Worm (Caenorhabditis elegans) whole organism, L2 larva: ENCODE measurements around the gene tag-164.
"Not testable (repeated sequence)": the region's sequence is repeated elsewhere in the genome, so short reads cannot be mapped to it uniquely, and the experiment has no call there.

Experiments
- R02D3.7 ChIP-seq: fragments of 150-350 bp; optimal IDR thresholded peaks from 2 replicates; lab custom pipeline; 2014; ENCODE audit warnings: missing biosample characterization, missing genetic modification characterization
- Y55F3AM.14 ChIP-seq: fragments of 200-800 bp; sonication (Bioruptor generic); optimal IDR thresholded peaks from 2 replicates; lab custom pipeline; 2018; ENCODE audit warnings: mild to moderate bottlenecking, missing genetic modification characterization, missing compliant biosample characterization
- ZK546.5 ChIP-seq: sonication (generic microtip); optimal IDR thresholded peaks from 2 replicates; lab custom pipeline; 2017; ENCODE audit warnings: missing biosample characterization, missing genetic modification characterization
- aly-2 ChIP-seq: fragments of 150-350 bp; optimal IDR thresholded peaks from 2 replicates; lab custom pipeline; 2014; ENCODE audit warnings: missing biosample characterization, missing genetic modification characterization
- ama-1 ChIP-seq: fragments of 150-350 bp; optimal IDR thresholded peaks from 2 replicates; lab custom pipeline; 2018; ENCODE audit warnings: inconsistent platforms
- blmp-1 ChIP-seq: sonication (generic microtip); optimal IDR thresholded peaks from 2 replicates; lab custom pipeline; 2017; ENCODE audit warnings: missing genetic modification characterization, mild to moderate bottlenecking, missing compliant biosample characterization, antibody characterized with exemption, moderate library complexity; ENCODE audit not compliant: insufficient read depth
- ceh-16 ChIP-seq: fragments of 150-350 bp; optimal IDR thresholded peaks from 2 replicates; lab custom pipeline; 2014; ENCODE audit warnings: missing biosample characterization, missing genetic modification characterization
- ceh-82 ChIP-seq: fragments of 150-350 bp; optimal IDR thresholded peaks from 2 replicates; lab custom pipeline; 2014; ENCODE audit warnings: missing biosample characterization, missing genetic modification characterization
- crh-2 ChIP-seq: sonication (generic microtip); optimal IDR thresholded peaks from 2 replicates; lab custom pipeline; 2017; ENCODE audit warnings: missing biosample characterization, missing genetic modification characterization
- dmd-4 ChIP-seq: sonication (generic microtip); optimal IDR thresholded peaks from 2 replicates; lab custom pipeline; 2017; ENCODE audit warnings: missing biosample characterization, missing genetic modification characterization
- elt-3 ChIP-seq: sonication (generic microtip); optimal IDR thresholded peaks from 2 replicates; lab custom pipeline; 2017; ENCODE audit warnings: missing biosample characterization, missing genetic modification characterization
- fos-1 ChIP-seq: fragments of 150-350 bp; optimal IDR thresholded peaks from 2 replicates; lab custom pipeline; 2014; ENCODE audit warnings: missing biosample characterization, missing genetic modification characterization
- lin-11 ChIP-seq: fragments of 150-350 bp; sonication (generic microtip); optimal IDR thresholded peaks from 2 replicates; lab custom pipeline; 2014; ENCODE audit warnings: missing biosample characterization, missing genetic modification characterization, inconsistent platforms, mixed read lengths
- lin-13 ChIP-seq: fragments of 150-350 bp; optimal IDR thresholded peaks from 2 replicates; lab custom pipeline; 2014; ENCODE audit warnings: missing biosample characterization, missing genetic modification reagents, missing genetic modification characterization
- lin-39 ChIP-seq: fragments of 150-350 bp; optimal IDR thresholded peaks from 2 replicates; lab custom pipeline; 2014; ENCODE audit warnings: missing biosample characterization, missing genetic modification reagents, missing genetic modification characterization
- lsy-2 ChIP-seq, 2 experiments: fragments of 150-350 bp in 1 of 2; sonication (generic microtip) in 1 of 2; optimal IDR thresholded peaks; 2 replicates each; lab custom pipeline; 2014 to 2017; ENCODE audit warnings: missing biosample characterization in 2 of 2, missing genetic modification characterization in 2 of 2
- mbf-1 ChIP-seq: sonication (generic microtip); optimal IDR thresholded peaks from 2 replicates; lab custom pipeline; 2017; ENCODE audit warnings: missing biosample characterization, missing genetic modification characterization
- nhr-10 ChIP-seq: sonication (generic microtip); optimal IDR thresholded peaks from 2 replicates; lab custom pipeline; 2017; ENCODE audit warnings: missing biosample characterization, missing genetic modification characterization
- nhr-11 ChIP-seq: fragments of 150-350 bp; optimal IDR thresholded peaks from 2 replicates; lab custom pipeline; 2014; ENCODE audit warnings: missing biosample characterization, missing genetic modification characterization
- nhr-12 ChIP-seq: fragments of 150-350 bp; optimal IDR thresholded peaks from 2 replicates; lab custom pipeline; 2014; ENCODE audit warnings: missing biosample characterization, missing genetic modification characterization
- nhr-21 ChIP-seq: fragments of 150-350 bp; optimal IDR thresholded peaks from 2 replicates; lab custom pipeline; 2014; ENCODE audit warnings: missing biosample characterization, missing genetic modification characterization
- nhr-23 ChIP-seq: fragments of 150-350 bp; optimal IDR thresholded peaks from 2 replicates; lab custom pipeline; 2014; ENCODE audit warnings: missing biosample characterization, missing genetic modification reagents, missing genetic modification characterization
- nhr-237 ChIP-seq: fragments of 150-350 bp; optimal IDR thresholded peaks from 2 replicates; lab custom pipeline; 2014; ENCODE audit warnings: missing biosample characterization, missing genetic modification characterization
- nhr-77 ChIP-seq: fragments of 150-350 bp; optimal IDR thresholded peaks from 2 replicates; lab custom pipeline; 2014; ENCODE audit warnings: missing biosample characterization, missing genetic modification characterization
- peb-1 ChIP-seq: fragments of 150-350 bp; optimal IDR thresholded peaks from 2 replicates; lab custom pipeline; 2014; ENCODE audit warnings: missing biosample characterization, missing genetic modification characterization
- sem-4 ChIP-seq: fragments of 150-350 bp; optimal IDR thresholded peaks from 2 replicates; lab custom pipeline; 2014; ENCODE audit warnings: missing biosample characterization, missing genetic modification reagents, missing genetic modification characterization
- skn-1 ChIP-seq: sonication (generic microtip); optimal IDR thresholded peaks from 2 replicates; lab custom pipeline; 2017; ENCODE audit warnings: missing biosample characterization, missing genetic modification characterization
- sma-9 ChIP-seq, 2 experiments: fragments of 150-350 bp in 1 of 2; sonication (generic microtip) in 1 of 2; optimal IDR thresholded peaks; 2 replicates each; lab custom pipeline; 2014 to 2016; ENCODE audit warnings: missing genetic modification characterization in 2 of 2, mild to moderate bottlenecking in 1 of 2, missing biosample characterization in 1 of 2, missing compliant biosample characterization in 1 of 2, missing genetic modification reagents in 1 of 2, moderate library complexity in 1 of 2
- snpc-4 ChIP-seq: fragments of 150-350 bp; optimal IDR thresholded peaks from 2 replicates; lab custom pipeline; 2014; ENCODE audit warnings: missing biosample characterization, missing genetic modification characterization
- unc-55 ChIP-seq: fragments of 150-350 bp; sonication (generic microtip); optimal IDR thresholded peaks from 3 replicates; lab custom pipeline; 2014; ENCODE audit warnings: missing biosample characterization, missing genetic modification reagents, missing genetic modification characterization
- unc-62 ChIP-seq: fragments of 150-350 bp; optimal IDR thresholded peaks from 2 replicates; lab custom pipeline; 2014; ENCODE audit warnings: missing biosample characterization, missing genetic modification reagents, missing genetic modification characterization
- ztf-11 ChIP-seq: sonication (generic microtip); optimal IDR thresholded peaks from 2 replicates; lab custom pipeline; 2017; ENCODE audit warnings: missing biosample characterization, missing genetic modification characterization

tag-164 gene

ce11 chrIII:13495571-13495970, 36.2 kb downstream of the tag-164 start, which contains the start of gene T28A8.2:
T28A8.2 (minus strand) TSS chrIII:13495671.
- no peak for TF ChIP-seq crh-2 (tag; lab: Kevin White, UChicago)
- TF ChIP-seq sma-9 (GFP tag; optimal IDR thresholded peaks at IDR 0.05; lab: Kevin White, UChicago): no peak
- TF ChIP-seq sma-9 (tag; optimal IDR thresholded peaks at IDR 0.05; lab: Kevin White, UChicago): no peak
- TF ChIP-seq nhr-11 (tag; lab: Kevin White, UChicago): no peak
- no peak for TF ChIP-seq lin-11
- no peak for TF ChIP-seq skn-1
- TF ChIP-seq mbf-1: no peak
- TF ChIP-seq, all 48 proteins: peak for 0

ce11 chrIII:13498899-13499298, 39.6 kb downstream of the tag-164 start, which contains the start of gene T28A8.6:
T28A8.6 (plus strand) TSS chrIII:13499199.
- TF ChIP-seq lsy-2 (tag; optimal IDR thresholded peaks at IDR 0.05; lab: Kevin White, UChicago); nhr-21 (tag; lab: Kevin White, UChicago); ZK546.5: not testable (repeated sequence)

DNA sequence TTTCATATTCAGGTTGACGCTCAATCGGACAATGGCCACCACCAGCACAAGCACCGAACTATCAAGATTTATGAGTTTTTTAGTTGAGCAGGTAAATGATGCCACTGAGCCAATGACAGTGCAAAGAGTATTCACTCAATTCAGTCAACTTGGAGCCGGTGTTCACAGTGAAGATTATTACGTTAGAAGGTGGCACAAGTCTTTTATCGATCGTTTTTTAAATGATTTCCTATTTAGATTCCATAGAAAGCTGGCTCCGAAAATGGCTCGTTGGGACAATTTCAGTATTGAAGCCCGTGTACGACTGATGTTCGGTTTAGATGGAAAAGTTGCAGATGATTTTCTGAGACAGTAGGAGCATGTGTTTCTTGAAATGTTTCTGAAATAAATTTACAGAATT, 42.3 kb downstream of the tag-164 start, which contains the start of gene T28A8.5:
TSS of gene T28A8.5 (plus strand) at position 32 of the 400 bp plus-strand sequence.
- TF ChIP-seq ceh-82 (tag; lab: Kevin White, UChicago) (no peak), ZK546.5 (no peak), nhr-10 (tag; lab: Kevin White, UChicago) (no peak), nhr-237 (tag; lab: Kevin White, UChicago) (no peak), unc-55 (GFP tag; lab: Kevin White, UChicago) (no peak), ceh-16 (tag; lab: Kevin White, UChicago) (no peak), mbf-1 (no peak), lin-11 (no peak), Y55F3AM.14 (no peak), sem-4 (no peak)

DNA sequence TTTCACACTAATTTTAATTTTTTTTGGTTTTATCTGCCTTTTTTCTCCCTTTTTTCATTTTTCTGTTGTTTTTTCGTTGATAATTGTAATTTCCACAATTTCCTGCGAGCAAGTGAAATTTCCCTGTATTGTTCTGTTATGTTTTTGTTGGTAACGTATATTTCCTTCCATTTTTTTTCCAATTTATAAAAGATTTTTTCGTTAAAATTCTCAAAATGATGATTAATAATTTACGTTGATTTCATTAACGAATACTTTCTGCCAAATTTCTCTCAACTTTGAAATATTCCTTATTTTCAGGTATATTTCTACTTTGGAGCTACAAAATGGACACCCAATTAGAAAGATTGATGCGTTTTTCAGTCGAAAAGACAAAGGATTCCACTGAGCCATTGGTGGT, 43.2 kb downstream of the tag-164 start, which contains the start of gene T28A8.8:
TSS of gene T28A8.8 (plus strand) at position 301 of the 400 bp plus-strand sequence.
- TF ChIP-seq nhr-23 (no peak), nhr-11 (tag; lab: Kevin White, UChicago) (no peak), lin-13 (GFP tag; lab: Kevin White, UChicago) (no peak), sma-9 (GFP tag; optimal IDR thresholded peaks at IDR 0.05; lab: Kevin White, UChicago) (no peak), sma-9 (tag; optimal IDR thresholded peaks at IDR 0.05; lab: Kevin White, UChicago) (no peak), sem-4 (no peak), snpc-4 (no peak), aly-2 (tag; lab: Kevin White, UChicago) (no peak), blmp-1 (tag; lab: Kevin White, UChicago) (no peak), ztf-11 (tag; lab: Kevin White, UChicago) (no peak), nhr-12 (tag; lab: Kevin White, UChicago) (no peak), unc-62 (GFP tag; lab: Kevin White, UChicago) (no peak)

DNA sequence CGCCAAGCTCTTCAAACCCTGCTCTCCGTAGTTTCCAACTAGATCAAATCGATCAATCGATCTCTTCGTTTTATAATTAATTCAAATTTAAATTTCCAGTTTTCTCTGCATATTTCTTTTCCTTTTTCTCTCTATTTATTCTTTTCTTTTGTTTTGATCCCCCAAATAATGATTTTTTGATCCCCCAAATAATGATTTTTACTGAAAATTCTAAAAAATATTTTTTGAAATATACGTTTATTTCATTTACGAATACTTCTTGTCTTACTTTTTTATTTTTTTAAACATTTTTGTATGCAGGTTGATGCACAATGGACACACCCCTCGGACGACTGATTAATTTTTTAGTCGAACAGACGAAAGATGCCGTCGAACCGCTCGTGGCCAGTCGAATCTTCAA, 44.0 kb downstream of the tag-164 start, which contains the start of gene T28A8.4:
TSS of gene T28A8.4 (plus strand) at position 301 of the 400 bp plus-strand sequence.
- TF ChIP-seq sma-9 (GFP tag; optimal IDR thresholded peaks at IDR 0.05; lab: Kevin White, UChicago) (no peak), sma-9 (tag; optimal IDR thresholded peaks at IDR 0.05; lab: Kevin White, UChicago) (no peak), R02D3.7 (no peak), nhr-23 (no peak), aly-2 (tag; lab: Kevin White, UChicago) (no peak), nhr-77 (tag; lab: Kevin White, UChicago) (no peak), lin-39 (tag; lab: Kevin White, UChicago) (no peak), fos-1 (tag; lab: Kevin White, UChicago) (no peak), ZK546.5 (no peak), ztf-11 (tag; lab: Kevin White, UChicago) (no peak), dmd-4 (no peak), elt-3 (tag; lab: Kevin White, UChicago) (no peak), peb-1 (tag; lab: Kevin White, UChicago) (no peak), blmp-1 (tag; lab: Kevin White, UChicago) (no peak)

DNA sequence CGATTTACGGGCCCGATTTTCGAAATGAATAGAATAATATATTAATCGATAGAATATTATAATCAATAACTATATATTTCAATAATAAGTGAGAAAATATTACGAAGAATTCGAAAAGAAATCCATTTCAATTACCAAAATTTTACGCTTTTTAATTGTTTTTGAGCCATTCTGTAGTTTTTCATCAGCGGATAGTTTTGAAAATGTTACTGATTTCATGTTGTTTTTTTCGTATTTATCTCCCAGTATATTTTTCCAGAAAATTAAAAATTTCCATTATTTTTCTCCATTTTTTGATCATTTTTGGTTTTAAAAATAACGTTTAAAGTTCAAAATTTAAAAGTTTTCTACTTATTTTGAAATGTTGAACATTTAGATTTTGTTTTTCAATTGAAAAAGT, 46.4 kb downstream of the tag-164 start, which contains the start of gene T28A8.3:
TSS of gene T28A8.3 (plus strand) at position 301 of the 400 bp plus-strand sequence.
- TF ChIP-seq nhr-21 (tag; lab: Kevin White, UChicago) (no peak), dmd-4 (no peak), elt-3 (tag; lab: Kevin White, UChicago) (no peak), ama-1 (no peak), nhr-10 (tag; lab: Kevin White, UChicago) (no peak)
